Fruit fly (Drosophila melanogaster): Measurements from ENCODE around the gene Pdi.

DNA sequence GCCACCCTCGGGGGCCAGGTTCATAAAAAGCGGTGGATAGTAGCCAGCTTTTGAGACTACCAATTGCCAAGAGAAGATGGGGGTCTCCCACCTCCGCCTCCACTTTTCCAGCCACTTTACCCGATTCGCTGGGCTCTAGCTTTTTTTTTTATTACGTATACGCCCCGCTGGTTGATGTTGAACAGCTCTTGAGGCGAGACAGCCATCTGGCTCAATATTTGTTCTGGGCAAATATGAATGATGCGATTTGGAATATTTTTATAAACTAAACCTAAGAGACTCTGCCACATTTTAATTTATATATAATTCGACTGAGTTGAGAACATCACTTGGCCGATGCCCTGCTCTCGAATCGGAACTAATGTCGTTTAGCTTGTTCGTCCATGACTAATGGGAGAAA lies 7.4 kb upstream of the Pdi start:
- TF ChIP-seq psq (optimal IDR thresholded peaks at IDR 0.05) (no peak), pan (optimal IDR thresholded peaks at IDR 0.05) (no peak), EcR (GFP tag; optimal IDR thresholded peaks at IDR 0.05) (no peak), usp (GFP tag; optimal IDR thresholded peaks at IDR 0.05) (no peak)

Data from whole organism.